Fruit fly (Drosophila melanogaster) whole organism, embryonic: ENCODE results near the gene CG17124.

Experiments
- Ada2b ChIP-seq: fragments of 200-800 bp; sonication (Bioruptor generic); IDR thresholded peaks from 2 replicates; pipeline ENCODE4 v1.3.6; 2022; ENCODE audit warnings: missing biosample characterization, missing genetic modification characterization
- Blimp-1 ChIP-seq: fragments of 200-800 bp; sonication (Bioruptor generic); optimal IDR thresholded peaks from 3 replicates; lab custom pipeline; 2018; ENCODE audit warnings: missing biosample characterization, missing genetic modification characterization, mild to moderate bottlenecking, moderate library complexity, missing genetic modification reagents
- BtbVII ChIP-seq: fragments of 200-800 bp; sonication (Bioruptor generic); optimal IDR thresholded peaks from 3 replicates; lab custom pipeline; 2017; ENCODE audit warnings: missing biosample characterization, mild to moderate bottlenecking, missing genetic modification characterization
- CG10209 ChIP-seq: fragments of 200-800 bp; sonication (Bioruptor generic); optimal IDR thresholded peaks from 3 replicates; lab custom pipeline; 2017; ENCODE audit warnings: missing biosample characterization, mild to moderate bottlenecking, missing genetic modification characterization, missing genetic modification reagents
- CG10366 ChIP-seq: fragments of 200-800 bp; sonication (Bioruptor generic); IDR thresholded peaks from 2 replicates; pipeline ENCODE4 v1.3.6; 2022; ENCODE audit warnings: missing biosample characterization, missing genetic modification characterization
- CG11695 ChIP-seq: fragments of 200-800 bp; sonication (Bioruptor generic); IDR thresholded peaks from 3 replicates; pipeline ENCODE4 v1.3.6; 2022; ENCODE audit warnings: missing biosample characterization, missing genetic modification characterization
- CG12104 ChIP-seq: fragments of 200-800 bp; sonication (Bioruptor generic); optimal IDR thresholded peaks from 3 replicates; lab custom pipeline; 2016; ENCODE audit warnings: missing biosample characterization, missing genetic modification characterization
- CG13287 ChIP-seq: fragments of 200-800 bp; sonication (Bioruptor generic); IDR thresholded peaks from 2 replicates; pipeline ENCODE4 v1.3.6; 2022; ENCODE audit warnings: missing biosample characterization, missing genetic modification characterization; ENCODE audit not compliant: partially characterized antibody
- CG13424 ChIP-seq: fragments of 200-800 bp; sonication (Bioruptor generic); optimal IDR thresholded peaks from 2 replicates; lab custom pipeline; 2019; ENCODE audit warnings: missing biosample characterization, mild to moderate bottlenecking, missing genetic modification characterization, moderate library complexity
- CG13775 ChIP-seq: fragments of 200-800 bp; sonication (Bioruptor generic); optimal IDR thresholded peaks from 3 replicates; lab custom pipeline; 2017; ENCODE audit warnings: missing biosample characterization, mild to moderate bottlenecking, missing genetic modification characterization
- CG14965 ChIP-seq: fragments of 200-800 bp; sonication (Bioruptor generic); optimal IDR thresholded peaks from 2 replicates; lab custom pipeline; 2016; ENCODE audit warnings: missing biosample characterization, missing genetic modification characterization, borderline replicate concordance
- CG15011 ChIP-seq: fragments of 200-800 bp; sonication (Bioruptor generic); optimal IDR thresholded peaks from 3 replicates; lab custom pipeline; 2018; ENCODE audit warnings: missing biosample characterization, mild to moderate bottlenecking, missing genetic modification characterization
- CG16779 ChIP-seq: fragments of 200-800 bp; sonication (Bioruptor generic); IDR thresholded peaks from 2 replicates; pipeline ENCODE4 v1.3.6; 2022; ENCODE audit warnings: missing biosample characterization, missing genetic modification characterization
- CG30403 ChIP-seq: fragments of 200-800 bp; sonication (Bioruptor generic); optimal IDR thresholded peaks from 3 replicates; lab custom pipeline; 2016; ENCODE audit warnings: missing biosample characterization, missing genetic modification characterization
- CG3847 ChIP-seq: fragments of 200-800 bp; sonication (Bioruptor generic); IDR thresholded peaks from 2 replicates; pipeline ENCODE4 v1.3.6; 2022; ENCODE audit warnings: missing biosample characterization, missing genetic modification characterization
- CG4282 ChIP-seq: fragments of 200-800 bp; sonication (Bioruptor generic); optimal IDR thresholded peaks from 2 replicates; lab custom pipeline; 2016; ENCODE audit warnings: missing biosample characterization, missing genetic modification characterization
- CG4854 ChIP-seq: fragments of 200-800 bp; sonication (Bioruptor generic); optimal IDR thresholded peaks from 2 replicates; lab custom pipeline; 2016; ENCODE audit warnings: missing biosample characterization, missing genetic modification characterization, inconsistent platforms
- CG5953 ChIP-seq: fragments of 200-800 bp; sonication (Bioruptor generic); IDR thresholded peaks from 2 replicates; pipeline ENCODE4 v1.3.6; 2022; ENCODE audit warnings: missing biosample characterization, missing genetic modification characterization
- CG6813 ChIP-seq: fragments of 200-800 bp; sonication (Bioruptor generic); optimal IDR thresholded peaks from 2 replicates; lab custom pipeline; 2017; ENCODE audit warnings: missing biosample characterization, missing genetic modification characterization, mild to moderate bottlenecking, moderate library complexity, missing genetic modification reagents
- CG7271 ChIP-seq: fragments of 200-800 bp; sonication (Bioruptor generic); optimal IDR thresholded peaks from 2 replicates; lab custom pipeline; 2018; ENCODE audit warnings: missing biosample characterization, mild to moderate bottlenecking, missing genetic modification characterization, moderate library complexity
- CG8478 ChIP-seq: fragments of >200 bp; optimal IDR thresholded peaks from 2 replicates; lab custom pipeline; 2018
- CG9437 ChIP-seq: fragments of 200-800 bp; sonication (Bioruptor generic); optimal IDR thresholded peaks from 2 replicates; lab custom pipeline; 2018; ENCODE audit warnings: missing biosample characterization, mild to moderate bottlenecking, missing genetic modification characterization
- CG9609 ChIP-seq: fragments of 200-800 bp; sonication (Bioruptor generic); optimal IDR thresholded peaks from 3 replicates; lab custom pipeline; 2016; ENCODE audit warnings: missing biosample characterization, missing genetic modification characterization
- CkIIα-i1 ChIP-seq: fragments of 200-800 bp; sonication (Bioruptor generic); IDR thresholded peaks from 2 replicates; pipeline ENCODE4 v1.3.6; 2022; ENCODE audit warnings: missing biosample characterization, missing genetic modification characterization
- D ChIP-seq, 2 experiments: fragments of 200-800 bp in 1 of 2; fragments of >200 bp in 1 of 2; sonication (Bioruptor generic) in 1 of 2; optimal IDR thresholded peaks; 2 replicates in 1 of 2; 3 replicates in 1 of 2; lab custom pipeline; 2017; ENCODE audit warnings: mild to moderate bottlenecking in 1 of 2, missing biosample characterization in 1 of 2, missing genetic modification characterization in 1 of 2, missing genetic modification reagents in 1 of 2
- E2f2 ChIP-seq: fragments of 200-800 bp; sonication (Bioruptor generic); IDR thresholded peaks from 2 replicates; pipeline ENCODE4 v1.3.6; 2022; ENCODE audit warnings: missing biosample characterization, missing genetic modification characterization
- Elba2 ChIP-seq: fragments of 200-800 bp; sonication (Bioruptor generic); optimal IDR thresholded peaks from 3 replicates; lab custom pipeline; 2016; ENCODE audit warnings: missing biosample characterization, missing genetic modification characterization
- Gsc ChIP-seq: fragments of 200-800 bp; sonication (Bioruptor generic); IDR thresholded peaks from 2 replicates; pipeline ENCODE4 v1.3.6; 2022; ENCODE audit warnings: missing biosample characterization, missing genetic modification characterization
- HLHmδ ChIP-seq: fragments of 200-800 bp; sonication (Bioruptor generic); optimal IDR thresholded peaks from 2 replicates; lab custom pipeline; 2018; ENCODE audit warnings: missing biosample characterization, mild to moderate bottlenecking, missing genetic modification characterization, moderate library complexity
- MESR4 ChIP-seq: fragments of 200-800 bp; sonication (Bioruptor generic); optimal IDR thresholded peaks from 2 replicates; lab custom pipeline; 2018; ENCODE audit warnings: missing biosample characterization, mild to moderate bottlenecking, missing genetic modification characterization, moderate library complexity
- Rfx ChIP-seq: fragments of 200-800 bp; sonication (Bioruptor generic); IDR thresholded peaks from 2 replicates; pipeline ENCODE4 v1.3.6; 2022; ENCODE audit warnings: missing biosample characterization, missing genetic modification characterization
- Sry-δ ChIP-seq: fragments of 200-800 bp; sonication (Bioruptor generic); optimal IDR thresholded peaks from 2 replicates; lab custom pipeline; 2016; ENCODE audit warnings: missing biosample characterization, missing genetic modification characterization
- TFAM ChIP-seq: fragments of 200-800 bp; sonication (Bioruptor generic); optimal IDR thresholded peaks from 2 replicates; lab custom pipeline; 2017; ENCODE audit warnings: missing biosample characterization, missing genetic modification characterization, inconsistent platforms
- amos ChIP-seq: fragments of 200-800 bp; sonication (Bioruptor generic); IDR thresholded peaks from 2 replicates; pipeline ENCODE4 v1.3.6; 2022; ENCODE audit warnings: missing biosample characterization, missing genetic modification characterization; ENCODE audit not compliant: partially characterized antibody
- cato ChIP-seq: fragments of 200-800 bp; sonication (Bioruptor generic); optimal IDR thresholded peaks from 2 replicates; lab custom pipeline; 2016; ENCODE audit warnings: missing biosample characterization, missing genetic modification characterization, borderline replicate concordance
- ci ChIP-seq: fragments of 200-800 bp; sonication (Bioruptor generic); IDR thresholded peaks from 3 replicates; pipeline ENCODE4 v1.3.6; 2022; ENCODE audit warnings: missing biosample characterization, missing genetic modification characterization
- da ChIP-seq: fragments of 200-800 bp; sonication (Bioruptor generic); optimal IDR thresholded peaks from 2 replicates; lab custom pipeline; 2016; ENCODE audit warnings: missing biosample characterization, missing genetic modification characterization
- danr ChIP-seq: fragments of 200-800 bp; sonication (Bioruptor generic); IDR thresholded peaks from 2 replicates; pipeline ENCODE4 v1.3.6; 2022; ENCODE audit warnings: missing biosample characterization, missing genetic modification characterization
- dm ChIP-seq: fragments of 200-800 bp; sonication (Bioruptor generic); optimal IDR thresholded peaks from 3 replicates; lab custom pipeline; 2016; ENCODE audit warnings: missing biosample characterization, missing genetic modification characterization
- dmrt11E ChIP-seq: fragments of 200-800 bp; sonication (Bioruptor generic); optimal IDR thresholded peaks from 3 replicates; lab custom pipeline; 2018; ENCODE audit warnings: missing biosample characterization, mild to moderate bottlenecking, missing genetic modification characterization, moderate library complexity
- inv ChIP-seq: fragments of 200-800 bp; sonication (Bioruptor generic); IDR thresholded peaks from 2 replicates; pipeline ENCODE4 v1.3.6; 2022; ENCODE audit warnings: missing biosample characterization, missing genetic modification characterization; ENCODE audit not compliant: partially characterized antibody
- jumu ChIP-seq: fragments of 200-800 bp; sonication (Bioruptor generic); optimal IDR thresholded peaks from 3 replicates; lab custom pipeline; 2016; ENCODE audit warnings: missing biosample characterization, missing genetic modification characterization
- lilli ChIP-seq: fragments of 200-800 bp; sonication (Bioruptor generic); optimal IDR thresholded peaks from 3 replicates; lab custom pipeline; 2016; ENCODE audit warnings: missing biosample characterization, missing genetic modification characterization
- sc ChIP-seq, 3 experiments: fragments of >200 bp in 2 of 3; fragments of 200-800 bp in 1 of 3; sonication (Bioruptor generic) in 1 of 3; optimal IDR thresholded peaks; 2 replicates in 2 of 3; 3 replicates in 1 of 3; lab custom pipeline; 2017; ENCODE audit warnings: mild to moderate bottlenecking in 1 of 3, missing biosample characterization in 1 of 3, missing genetic modification characterization in 1 of 3, missing genetic modification reagents in 1 of 3
- sens ChIP-seq: fragments of 200-800 bp; sonication (Bioruptor generic); peaks from one replicate; lab custom pipeline; 2016; ENCODE audit warnings: missing biosample characterization, missing genetic modification characterization
- sna ChIP-seq: fragments of 200-800 bp; sonication (Bioruptor generic); IDR thresholded peaks from 2 replicates; pipeline ENCODE4 v1.3.6; 2022; ENCODE audit warnings: missing biosample characterization, missing genetic modification characterization; ENCODE audit not compliant: partially characterized antibody
- stwl ChIP-seq: fragments of 200-800 bp; sonication (Bioruptor generic); optimal IDR thresholded peaks from 3 replicates; lab custom pipeline; 2018; ENCODE audit warnings: missing biosample characterization, mild to moderate bottlenecking, missing genetic modification characterization, moderate library complexity
- twi ChIP-seq: fragments of 200-800 bp; optimal IDR thresholded peaks from 2 replicates; lab custom pipeline; 2019; ENCODE audit warnings: missing biosample characterization, mild to moderate bottlenecking, missing genetic modification characterization, moderate library complexity
- vnd ChIP-seq: fragments of 200-800 bp; sonication (Bioruptor generic); IDR thresholded peaks from 3 replicates; pipeline ENCODE4 v1.3.6; 2022; ENCODE audit warnings: missing biosample characterization, missing genetic modification characterization; ENCODE audit not compliant: partially characterized antibody
- wek ChIP-seq: fragments of 200-800 bp; sonication (Bioruptor generic); optimal IDR thresholded peaks from 3 replicates; lab custom pipeline; 2018; ENCODE audit warnings: missing biosample characterization, mild to moderate bottlenecking, missing genetic modification characterization, moderate library complexity

The CG17124 gene

DNA sequence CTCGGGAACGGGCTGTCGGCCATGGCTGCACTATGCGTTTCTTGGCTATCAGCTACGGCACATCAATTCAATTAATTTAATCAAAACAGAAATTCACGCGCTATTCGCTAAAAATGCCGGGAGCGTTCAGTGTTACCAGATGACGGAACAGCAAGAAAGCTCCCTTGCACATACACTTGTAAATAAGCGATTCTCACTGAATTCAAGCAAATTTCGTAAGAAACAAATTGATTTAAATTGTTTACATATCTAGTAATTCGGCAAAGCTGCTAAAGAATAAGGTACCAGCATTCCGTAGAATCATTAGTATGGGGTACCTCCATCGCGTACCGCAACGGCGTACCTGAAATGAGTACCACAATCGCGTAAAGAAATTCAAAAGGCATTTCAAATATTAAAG is 20.2 kb downstream of the CG17124 start, which contains the start of gene Nup107 (continued):
- TF ChIP-seq CG14965 (no peak), Blimp-1 (no peak), ci (GFP tag; lab: Robert Waterston, UW) (no peak), jumu (GFP tag; lab: Kevin White, UChicago) (no peak), CG7271 (tag; lab: Kevin White, UChicago) (no peak), Elba2 (no peak), lilli (GFP tag; lab: Kevin White, UChicago) (peak; percentile 21), sc (optimal IDR thresholded peaks at IDR 0.05; lab: Kevin White, UChicago) (no peak), sc (GFP tag; optimal IDR thresholded peaks at IDR 0.05; lab: Kevin White, UChicago) (no peak), CG13424 (peak; percentile 42), TFAM (GFP tag; lab: Kevin White, UChicago) (no peak), dmrt11E (tag; lab: Kevin White, UChicago) (peak; percentile 26), CG4282 (no peak), wek (no peak), stwl (tag; lab: Kevin White, UChicago) (peak; percentile 29), HLHmδ (no peak), twi (tag; lab: Kevin White, UChicago) (no peak), CG13775 (GFP tag; lab: Kevin White, UChicago) (no peak), MESR4 (peak; percentile 43), CG13287 (GFP tag; lab: Robert Waterston, UW) (peak; percentile 17; the same call in 1 of the 2 replicates), CG6813 (GFP tag; lab: Kevin White, UChicago) (no peak), Rfx (GFP tag; lab: Robert Waterston, UW) (peak; percentile 34; the same call in 1 of the 2 replicates), CG11695 (no peak), CG15011 (no peak), dm (peak; percentile 46), Gsc (GFP tag; lab: Robert Waterston, UW) (no peak), CG30403 (GFP tag; lab: Kevin White, UChicago) (peak; percentile 35), sna (GFP tag; lab: Robert Waterston, UW) (no peak), E2f2 (peak; percentile 73), vnd (GFP tag; lab: Robert Waterston, UW) (no peak), CG10209 (no peak), sens (GFP tag; lab: Kevin White, UChicago) (peak; percentile 84), Sry-δ (peak; percentile 58), CG10366 (GFP tag; lab: Robert Waterston, UW) (no peak; the same call in 1 of the 2 replicates), cato (GFP tag; lab: Kevin White, UChicago) (no peak), CG5953 (GFP tag; lab: Robert Waterston, UW) (no peak), Ada2b (GFP tag; lab: Robert Waterston, UW) (no peak), CG3847 (GFP tag; lab: Robert Waterston, UW) (0 out of 2 replicates have a peak, but pooled peaks have one; percentile 25), CG12104 (GFP tag; lab: Kevin White, UChicago) (no peak), da (GFP tag; lab: Kevin White, UChicago) (no peak), BtbVII (GFP tag; lab: Kevin White, UChicago) (no peak), CG4854 (GFP tag; lab: Kevin White, UChicago) (no peak), amos (GFP tag; lab: Robert Waterston, UW) (peak; percentile 28; the same call in 1 of the 2 replicates), CkIIα-i1 (GFP tag; lab: Robert Waterston, UW) (no peak), CG16779 (GFP tag; lab: Robert Waterston, UW) (no peak), danr (GFP tag; lab: Robert Waterston, UW) (no peak), CG9437 (GFP tag; lab: Kevin White, UChicago) (peak; percentile 59), inv (GFP tag; lab: Robert Waterston, UW) (no peak), CG9609 (peak; percentile 4), CG8478 (no peak), D (optimal IDR thresholded peaks at IDR 0.05; lab: Kevin White, UChicago) (no peak), D (GFP tag; optimal IDR thresholded peaks at IDR 0.05; lab: Kevin White, UChicago) (no peak)
